Fruit fly (Drosophila melanogaster): ENCODE measurements around the gene Zmynd8.

The Zmynd8 gene

dm6 chr3R:31724580-31725320 is 55.5 kb downstream of the Zmynd8 start (continued):
- TF ChIP-seq pan (optimal IDR thresholded peaks at IDR 0.05): no peak
- no peak for TF ChIP-seq pan (GFP tag; optimal IDR thresholded peaks at IDR 0.05 in 1 of 2, IDR thresholded peaks at IDR 0.05 in 1 of 2)
- TF ChIP-seq CG34422 (GFP tag; IDR thresholded peaks at IDR 0.05): peak; percentile 43; the same call in 1 of the 3 replicates
- no peak for TF ChIP-seq CG3407 (GFP tag; optimal IDR thresholded peaks at IDR 0.05)
- TF ChIP-seq Nf-YB (GFP tag; optimal IDR thresholded peaks at IDR 0.05): no peak
- TF ChIP-seq oc (tag; optimal IDR thresholded peaks at IDR 0.05): no peak
- no peak for TF ChIP-seq grau (tag; optimal IDR thresholded peaks at IDR 0.05)
- TF ChIP-seq HLH54F (GFP tag; optimal IDR thresholded peaks at IDR 0.05): no peak
- 0 out of 3 replicates have a peak, but pooled peaks have one; percentile 23 for TF ChIP-seq dysf (GFP tag; IDR thresholded peaks at IDR 0.05)
- peak; percentile 51 for TF ChIP-seq CG1832 (GFP tag; optimal IDR thresholded peaks at IDR 0.05)
- TF ChIP-seq Meics (GFP tag; optimal IDR thresholded peaks at IDR 0.05): peak; percentile 12
- TF ChIP-seq CG4404 (GFP tag; IDR thresholded peaks at IDR 0.05): no peak
- no peak for TF ChIP-seq Nf-YC (tag; optimal IDR thresholded peaks at IDR 0.05)
- no peak for TF ChIP-seq CG12155 (GFP tag; optimal IDR thresholded peaks at IDR 0.05)
- TF ChIP-seq CG14860 (GFP tag; IDR thresholded peaks at IDR 0.05; ENCODE audit: partially characterized antibody): no peak
- no peak for TF ChIP-seq Bdp1 (GFP tag; optimal IDR thresholded peaks at IDR 0.05)
- TF ChIP-seq sima (GFP tag; optimal IDR thresholded peaks at IDR 0.05): no peak
- no peak for TF ChIP-seq Hr39 (optimal IDR thresholded peaks at IDR 0.05)
- no peak for TF ChIP-seq Vsx1 (GFP tag; optimal IDR thresholded peaks at IDR 0.05)
- TF ChIP-seq CG13287 (GFP tag; IDR thresholded peaks at IDR 0.05; ENCODE audit: partially characterized antibody): peak; percentile 42
- TF ChIP-seq Ssrp (tag; optimal IDR thresholded peaks at IDR 0.05): no peak
- TF ChIP-seq Eip74EF (GFP tag; optimal IDR thresholded peaks at IDR 0.05): no peak
- no peak for TF ChIP-seq CG10147 (GFP tag; optimal IDR thresholded peaks at IDR 0.05)
- no peak for TF ChIP-seq tgo (GFP tag; IDR thresholded peaks at IDR 0.05)
- no peak for TF ChIP-seq Xbp1 (GFP tag; optimal IDR thresholded peaks at IDR 0.05)
- no peak for TF ChIP-seq CG10979 (tag; optimal IDR thresholded peaks at IDR 0.05)
- TF ChIP-seq Dad (GFP tag; optimal IDR thresholded peaks at IDR 0.05): no peak
- TF ChIP-seq Gug (GFP tag; IDR thresholded peaks at IDR 0.05): no peak
- TF ChIP-seq CG14710 (tag; optimal IDR thresholded peaks at IDR 0.05): no peak
- no peak for TF ChIP-seq CG2712 (tag; optimal IDR thresholded peaks at IDR 0.05)
- TF ChIP-seq CG11093 (GFP tag; IDR thresholded peaks at IDR 0.05): no peak
- TF ChIP-seq fd64A (GFP tag; optimal IDR thresholded peaks at IDR 0.05): no peak
- no peak for TF ChIP-seq CG4820 (GFP tag; optimal IDR thresholded peaks at IDR 0.05)
- no peak for TF ChIP-seq hb (GFP tag; IDR thresholded peaks at IDR 0.05; ENCODE audit: partially characterized antibody)
- TF ChIP-seq Hmx (GFP tag; optimal IDR thresholded peaks at IDR 0.05): no peak
- TF ChIP-seq CG16813 (GFP tag; IDR thresholded peaks at IDR 0.05; ENCODE audit: partially characterized antibody): no peak
- TF ChIP-seq CG15073 (GFP tag; optimal IDR thresholded peaks at IDR 0.05): no peak
- no peak for TF ChIP-seq CG4730 (GFP tag; IDR thresholded peaks at IDR 0.05)
- no peak for TF ChIP-seq jigr1 (GFP tag; IDR thresholded peaks at IDR 0.05)
- TF ChIP-seq CG8359 (GFP tag; optimal IDR thresholded peaks at IDR 0.05; ENCODE audit: borderline replicate concordance): no peak
- no peak for TF ChIP-seq CG8089 (GFP tag; optimal IDR thresholded peaks at IDR 0.05)
- TF ChIP-seq cato (GFP tag; optimal IDR thresholded peaks at IDR 0.05; ENCODE audit: borderline replicate concordance): no peak
- TF ChIP-seq CG42726 (GFP tag; IDR thresholded peaks at IDR 0.05; ENCODE audit: partially characterized antibody): peak; percentile 43
- no peak for TF ChIP-seq bigmax (GFP tag; optimal IDR thresholded peaks at IDR 0.05)
- no peak for TF ChIP-seq hkb (optimal IDR thresholded peaks at IDR 0.05)
- peak; percentile 60; the same call in 1 of the 2 replicates for TF ChIP-seq hkb (GFP tag; IDR thresholded peaks at IDR 0.05)
- TF ChIP-seq Hr51 (GFP tag; optimal IDR thresholded peaks at IDR 0.05): no peak
- TF ChIP-seq CG13894 (tag; optimal IDR thresholded peaks at IDR 0.05): no peak
- TF ChIP-seq ranshi (GFP tag; IDR thresholded peaks at IDR 0.05): no peak
- no peak for TF ChIP-seq HmgD (GFP tag; optimal IDR thresholded peaks at IDR 0.05)

Data from whole organism, embryonic.